Comparison of ENCODE assay signal across 4 worm cellular contexts in genomic region chrIV:13370235-13370739, ce11.
A peak's percentile ranks its signal among the peaks of the same experiment; 100 is the strongest.
TF ChIP-seq lines count a peak whose summit lies in the region.

Gene rla-2, minus strand, starts transcription at chrIV:13370285.
Gene popl-7, plus strand, starts transcription at chrIV:13370689.
Gene Y62E10A.24, plus strand, starts transcription at chrIV:13370710.

TF ChIP-seq in whole organism, L1 larva, 84 proteins besides CTCF, POLR2A, EP300 and RAD21 (continued from another document and continues in another):
- TF ChIP-seq alr-1 (tag; optimal IDR thresholded peaks at IDR 0.05; lab: Kevin White, UChicago; ENCODE audit: borderline replicate concordance) (no peak), pag-3 (tag; optimal IDR thresholded peaks at IDR 0.05; lab: Kevin White, UChicago; ENCODE audit: borderline replicate concordance, insufficient read depth) (no peak), nhr-90 (tag; optimal IDR thresholded peaks at IDR 0.05; lab: Kevin White, UChicago; ENCODE audit: poor library complexity) (no peak), sup-37 (GFP tag; optimal IDR thresholded peaks at IDR 0.05; lab: Kevin White, UChicago) (no peak), nhr-237 (tag; optimal IDR thresholded peaks at IDR 0.05; lab: Kevin White, UChicago) (no peak), nhr-12 (tag; optimal IDR thresholded peaks at IDR 0.05; lab: Kevin White, UChicago) (no peak), unc-130 (tag; optimal IDR thresholded peaks at IDR 0.05; lab: Kevin White, UChicago) (peak; percentile 14), lin-39 (tag; optimal IDR thresholded peaks at IDR 0.05; lab: Kevin White, UChicago) (no peak), nhr-19 (GFP tag; conservative IDR thresholded peaks at IDR 0.05; lab: Robert Waterston, UW) (no peak), dsc-1 (tag; optimal IDR thresholded peaks at IDR 0.05; lab: Kevin White, UChicago) (no peak), fkh-8 (tag; optimal IDR thresholded peaks at IDR 0.05; lab: Kevin White, UChicago) (no peak), tbx-2 (tag; optimal IDR thresholded peaks at IDR 0.05; lab: Kevin White, UChicago) (no peak), ets-5 (GFP tag; IDR thresholded peaks at IDR 0.05; lab: Robert Waterston, UW) (no peak), efl-1 (optimal IDR thresholded peaks at IDR 0.05; lab: Kevin White, UChicago) (peak; percentile 32 to 50), efl-1 (GFP tag; optimal IDR thresholded peaks at IDR 0.05 in 1 of 2; lab: Kevin White, UChicago) (peak; percentile 41 to 95), unc-62 (GFP tag; optimal IDR thresholded peaks at IDR 0.05; lab: Kevin White, UChicago) (no peak), ama-1 (optimal IDR thresholded peaks at IDR 0.05; lab: Kevin White, UChicago) (no peak), nhr-85 (tag; lab: Kevin White, UChicago) (no peak), grh-1 (GFP tag; IDR thresholded peaks at IDR 0.05; lab: Robert Waterston, UW) (no peak), egl-27 (tag; optimal IDR thresholded peaks at IDR 0.05; lab: Kevin White, UChicago) (no peak), lin-35 (GFP tag; optimal IDR thresholded peaks at IDR 0.05; lab: Kevin White, UChicago) (peak; percentile 40 to 71), tlp-1 (tag; optimal IDR thresholded peaks at IDR 0.05; lab: Kevin White, UChicago) (no peak), hpl-2 (GFP tag; optimal IDR thresholded peaks at IDR 0.05; lab: Kevin White, UChicago) (no peak), vab-15 (tag; optimal IDR thresholded peaks at IDR 0.05; lab: Kevin White, UChicago) (no peak), efl-3 (GFP tag; optimal IDR thresholded peaks at IDR 0.05; lab: Kevin White, UChicago) (no peak), blmp-1 (tag; optimal IDR thresholded peaks at IDR 0.05; lab: Kevin White, UChicago) (peak; percentile 28), hlh-17 (GFP tag; optimal IDR thresholded peaks at IDR 0.05; lab: Kevin White, UChicago; ENCODE audit: borderline replicate concordance) (no peak), zag-1 (tag; optimal IDR thresholded peaks at IDR 0.05; lab: Kevin White, UChicago) (no peak), nhr-84 (tag; optimal IDR thresholded peaks at IDR 0.05; lab: Kevin White, UChicago) (no peak), isw-1 (GFP tag; IDR thresholded peaks at IDR 0.05; lab: Robert Waterston, UW) (no peak), nhr-71 (tag; optimal IDR thresholded peaks at IDR 0.05; lab: Kevin White, UChicago) (no peak), aly-2 (tag; optimal IDR thresholded peaks at IDR 0.05; lab: Kevin White, UChicago) (no peak), skn-1 (tag; optimal IDR thresholded peaks at IDR 0.05; lab: Kevin White, UChicago) (peak; percentile 29), aha-1 (tag; optimal IDR thresholded peaks at IDR 0.05; lab: Kevin White, UChicago) (no peak)

TF ChIP-seq in whole organism, L2 larva, 48 proteins besides CTCF, POLR2A, EP300 and RAD21 (continued from another document):
- TF ChIP-seq ama-1 (optimal IDR thresholded peaks at IDR 0.05; lab: Kevin White, UChicago) = no peak

TF ChIP-seq in whole organism, L3 larva, 47 proteins besides CTCF, POLR2A, EP300 and RAD21 (continued from another document):
- TF ChIP-seq hmg-11 (tag; optimal IDR thresholded peaks at IDR 0.05; lab: Kevin White, UChicago) (peak; percentile 54), ceh-82 (tag; optimal IDR thresholded peaks at IDR 0.05; lab: Kevin White, UChicago) (no peak), lin-39 (tag; optimal IDR thresholded peaks at IDR 0.05; lab: Kevin White, UChicago) (no peak), daf-12 (tag; optimal IDR thresholded peaks at IDR 0.05; lab: Kevin White, UChicago) (no peak), pqm-1 (tag; optimal IDR thresholded peaks at IDR 0.05; lab: Kevin White, UChicago) (no peak), R02D3.7 (tag; optimal IDR thresholded peaks at IDR 0.05; lab: Kevin White, UChicago) (no peak), nhr-23 (tag; optimal IDR thresholded peaks at IDR 0.05; lab: Kevin White, UChicago) (peak; percentile 28), nhr-76 (tag; optimal IDR thresholded peaks at IDR 0.05; lab: Kevin White, UChicago) (no peak), nhr-11 (tag; optimal IDR thresholded peaks at IDR 0.05; lab: Kevin White, UChicago) (no peak), ztf-11 (tag; optimal IDR thresholded peaks at IDR 0.05; lab: Kevin White, UChicago) (no peak), tbx-2 (tag; optimal IDR thresholded peaks at IDR 0.05; lab: Kevin White, UChicago) (no peak), aly-2 (tag; optimal IDR thresholded peaks at IDR 0.05; lab: Kevin White, UChicago) (no peak), ZK546.5 (tag; optimal IDR thresholded peaks at IDR 0.05; lab: Kevin White, UChicago) (no peak), nhr-43 (tag; optimal IDR thresholded peaks at IDR 0.05; lab: Kevin White, UChicago; ENCODE audit: poor library complexity, severe bottlenecking) (no peak), egl-27 (tag; optimal IDR thresholded peaks at IDR 0.05; lab: Kevin White, UChicago) (no peak), unc-62 (GFP tag; optimal IDR thresholded peaks at IDR 0.05; lab: Kevin White, UChicago) (no peak), lin-15B (tag; optimal IDR thresholded peaks at IDR 0.05; lab: Kevin White, UChicago) (peak; percentile 36), fkh-2 (tag; optimal IDR thresholded peaks at IDR 0.05; lab: Kevin White, UChicago) (no peak), fkh-10 (GFP tag; optimal IDR thresholded peaks at IDR 0.05; lab: Kevin White, UChicago) (no peak), eor-1 (tag; optimal IDR thresholded peaks at IDR 0.05; lab: Kevin White, UChicago) (no peak), jun-1 (tag; optimal IDR thresholded peaks at IDR 0.05; lab: Kevin White, UChicago) (no peak), elt-1 (tag; optimal IDR thresholded peaks at IDR 0.05; lab: Kevin White, UChicago) (no peak), mdl-1 (tag; optimal IDR thresholded peaks at IDR 0.05; lab: Kevin White, UChicago) (no peak), pha-4 (tag; optimal IDR thresholded peaks at IDR 0.05; lab: Kevin White, UChicago) (peak; percentile 42), ceh-9 (tag; optimal IDR thresholded peaks at IDR 0.05; lab: Kevin White, UChicago) (no peak), ama-1 (optimal IDR thresholded peaks at IDR 0.05; lab: Kevin White, UChicago) (no peak), nfya-1 (tag; optimal IDR thresholded peaks at IDR 0.05; lab: Kevin White, UChicago; ENCODE audit: insufficient read depth) (peak; percentile 72), egl-5 (tag; optimal IDR thresholded peaks at IDR 0.05; lab: Kevin White, UChicago) (no peak), lsy-12 (tag; optimal IDR thresholded peaks at IDR 0.05; lab: Kevin White, UChicago) (no peak)
TF ChIP-seq in whole organism, L3 larva: peak in this region for 6.

TF ChIP-seq in whole organism, L4 larva, 104 proteins besides CTCF, POLR2A, EP300 and RAD21 (continued from another document):
- TF ChIP-seq R02D3.7 (tag; optimal IDR thresholded peaks at IDR 0.05; lab: Kevin White, UChicago) = no peak
